Worm (Caenorhabditis elegans): ENCODE data around the gene rgr-1.

DNA sequence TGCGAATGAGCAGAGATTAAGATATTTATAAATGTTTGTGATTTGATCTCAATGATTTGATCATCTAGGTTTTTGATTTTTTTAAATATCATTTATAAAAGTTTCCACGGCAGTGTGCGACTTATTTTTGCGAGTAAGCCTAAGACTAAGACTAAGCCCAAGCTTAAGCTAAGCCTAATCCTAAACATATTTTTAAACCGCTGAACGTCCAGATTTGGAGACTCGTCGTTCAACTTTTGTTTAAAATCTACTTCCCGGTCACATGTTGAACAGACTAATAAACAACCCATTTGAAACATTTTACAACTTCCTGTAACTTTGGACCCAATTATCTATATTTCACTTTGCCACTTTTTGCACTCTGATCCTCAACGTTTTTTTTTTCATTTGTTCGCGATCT is 34.5 kb upstream of the rgr-1 start, which contains the start of gene K04H4.5:
- TF ChIP-seq unc-86 (tag; optimal IDR thresholded peaks at IDR 0.05) (no peak), syd-9 (tag; optimal IDR thresholded peaks at IDR 0.05) (no peak), ceh-6 (GFP tag; optimal IDR thresholded peaks at IDR 0.05) (no peak), hlh-6 (tag; optimal IDR thresholded peaks at IDR 0.05) (no peak), fkh-10 (GFP tag; optimal IDR thresholded peaks at IDR 0.05) (no peak), hlh-30 (tag; optimal IDR thresholded peaks at IDR 0.05; ENCODE audit: insufficient read depth) (no peak), ceh-31 (tag; optimal IDR thresholded peaks at IDR 0.05) (no peak)

Data from whole organism, late embryonic.